Worm (Caenorhabditis elegans) whole organism, L3 larva: ENCODE results near the gene skpo-2.

Experiments
- R02D3.7 ChIP-seq: fragments of 150-350 bp; optimal IDR thresholded peaks from 2 replicates; lab custom pipeline; 2014; ENCODE audit warnings: missing biosample characterization, missing genetic modification characterization
- ZK546.5 ChIP-seq: sonication (generic microtip); optimal IDR thresholded peaks from 2 replicates; lab custom pipeline; 2017; ENCODE audit warnings: missing biosample characterization, missing genetic modification characterization
- aly-2 ChIP-seq: fragments of 150-350 bp; optimal IDR thresholded peaks from 2 replicates; lab custom pipeline; 2014; ENCODE audit warnings: missing biosample characterization, missing genetic modification characterization
- ama-1 ChIP-seq: fragments of 150-350 bp; optimal IDR thresholded peaks from 2 replicates; lab custom pipeline; 2018
- ceh-16 ChIP-seq: sonication (generic microtip); optimal IDR thresholded peaks from 2 replicates; lab custom pipeline; 2017; ENCODE audit warnings: missing biosample characterization, missing genetic modification characterization
- ceh-82 ChIP-seq: fragments of 150-350 bp; optimal IDR thresholded peaks from 2 replicates; lab custom pipeline; 2014; ENCODE audit warnings: missing biosample characterization, missing genetic modification characterization
- daf-12 ChIP-seq: fragments of 150-350 bp; optimal IDR thresholded peaks from 2 replicates; lab custom pipeline; 2014; ENCODE audit warnings: missing biosample characterization, missing genetic modification reagents, missing genetic modification characterization
- egl-27 ChIP-seq: sonication (generic microtip); optimal IDR thresholded peaks from 4 replicates; lab custom pipeline; 2017; ENCODE audit warnings: missing biosample characterization, missing genetic modification reagents, missing genetic modification characterization
- elt-1 ChIP-seq: fragments of 150-350 bp; optimal IDR thresholded peaks from 2 replicates; lab custom pipeline; 2014; ENCODE audit warnings: missing biosample characterization, missing genetic modification characterization
- elt-2 ChIP-seq: sonication (generic microtip); optimal IDR thresholded peaks from 2 replicates; lab custom pipeline; 2016; ENCODE audit warnings: missing genetic modification reagents, mild to moderate bottlenecking, missing genetic modification characterization, missing compliant biosample characterization
- elt-3 ChIP-seq, 3 experiments: fragments of 150-350 bp in 1 of 3; sonication (generic microtip) in 2 of 3; optimal IDR thresholded peaks; 2 replicates in 2 of 3; 4 replicates in 1 of 3; lab custom pipeline; 2014 to 2017; ENCODE audit warnings: missing biosample characterization in 3 of 3, missing genetic modification characterization in 3 of 3
- eor-1 ChIP-seq, 2 experiments: fragments of 150-350 bp; optimal IDR thresholded peaks; 2 replicates each; lab custom pipeline; 2014 to 2018; ENCODE audit warnings: missing biosample characterization in 2 of 2, missing genetic modification characterization in 2 of 2
- fkh-10 ChIP-seq: sonication (generic microtip); optimal IDR thresholded peaks from 2 replicates; lab custom pipeline; 2017; ENCODE audit warnings: missing biosample characterization, missing genetic modification reagents, missing genetic modification characterization
- fkh-2 ChIP-seq: fragments of 150-350 bp; optimal IDR thresholded peaks from 2 replicates; lab custom pipeline; 2014; ENCODE audit warnings: missing biosample characterization, missing genetic modification reagents, missing genetic modification characterization
- fos-1 ChIP-seq: fragments of 150-350 bp; optimal IDR thresholded peaks from 2 replicates; lab custom pipeline; 2014; ENCODE audit warnings: missing biosample characterization, missing genetic modification characterization
- hmg-11 ChIP-seq: sonication (generic microtip); optimal IDR thresholded peaks from 2 replicates; lab custom pipeline; 2016; ENCODE audit warnings: missing genetic modification characterization, missing compliant biosample characterization
- lin-15B ChIP-seq: fragments of 150-350 bp; optimal IDR thresholded peaks from 2 replicates; lab custom pipeline; 2014; ENCODE audit warnings: missing biosample characterization, missing genetic modification characterization
- lin-39 ChIP-seq: fragments of 150-350 bp; optimal IDR thresholded peaks from 2 replicates; lab custom pipeline; 2018; ENCODE audit warnings: missing biosample characterization, missing genetic modification reagents, missing genetic modification characterization
- lsy-12 ChIP-seq: sonication (generic microtip); optimal IDR thresholded peaks from 2 replicates; lab custom pipeline; 2016; ENCODE audit warnings: mild to moderate bottlenecking, missing genetic modification characterization, missing compliant biosample characterization
- mdl-1 ChIP-seq: fragments of 150-350 bp; optimal IDR thresholded peaks from 2 replicates; lab custom pipeline; 2014; ENCODE audit warnings: missing biosample characterization, missing genetic modification characterization
- nfya-1 ChIP-seq: sonication (generic microtip); optimal IDR thresholded peaks from 2 replicates; lab custom pipeline; 2017; ENCODE audit warnings: missing genetic modification characterization, mild to moderate bottlenecking, missing compliant biosample characterization, antibody characterized with exemption, moderate library complexity; ENCODE audit not compliant: insufficient read depth
- nhr-11 ChIP-seq: fragments of 150-350 bp; optimal IDR thresholded peaks from 2 replicates; lab custom pipeline; 2014; ENCODE audit warnings: missing biosample characterization, missing genetic modification characterization
- nhr-12 ChIP-seq: fragments of 150-350 bp; optimal IDR thresholded peaks from 2 replicates; lab custom pipeline; 2014; ENCODE audit warnings: missing biosample characterization, missing genetic modification characterization
- nhr-23 ChIP-seq: fragments of 150-350 bp; optimal IDR thresholded peaks from 2 replicates; lab custom pipeline; 2014; ENCODE audit warnings: missing biosample characterization, missing genetic modification reagents, missing genetic modification characterization
- nhr-237 ChIP-seq: fragments of 150-350 bp; optimal IDR thresholded peaks from 2 replicates; lab custom pipeline; 2014; ENCODE audit warnings: missing biosample characterization, missing genetic modification characterization
- nhr-25 ChIP-seq: sonication (generic microtip); optimal IDR thresholded peaks from 2 replicates; lab custom pipeline; 2017; ENCODE audit warnings: missing biosample characterization, missing genetic modification characterization
- nhr-28 ChIP-seq: fragments of 150-350 bp; optimal IDR thresholded peaks from 2 replicates; lab custom pipeline; 2014; ENCODE audit warnings: missing biosample characterization, missing genetic modification characterization
- nhr-76 ChIP-seq: fragments of 150-350 bp; sonication (generic microtip); optimal IDR thresholded peaks from 5 replicates; lab custom pipeline; 2014; ENCODE audit warnings: missing biosample characterization, missing genetic modification characterization
- nhr-77 ChIP-seq: fragments of 150-350 bp; optimal IDR thresholded peaks from 2 replicates; lab custom pipeline; 2014; ENCODE audit warnings: missing biosample characterization, missing genetic modification characterization
- pha-4 ChIP-seq: fragments of 150-350 bp; optimal IDR thresholded peaks from 2 replicates; lab custom pipeline; 2014; ENCODE audit warnings: missing biosample characterization, missing genetic modification reagents, missing genetic modification characterization
- pqm-1 ChIP-seq: fragments of 150-350 bp; optimal IDR thresholded peaks from 2 replicates; lab custom pipeline; 2017; ENCODE audit warnings: missing biosample characterization, missing genetic modification characterization, inconsistent platforms
- sea-2 ChIP-seq: fragments of 150-350 bp; sonication (generic microtip); optimal IDR thresholded peaks from 4 replicates; lab custom pipeline; 2014; ENCODE audit warnings: missing biosample characterization, missing genetic modification reagents, missing genetic modification characterization
- skn-1 ChIP-seq: fragments of 150-350 bp; optimal IDR thresholded peaks from 2 replicates; lab custom pipeline; 2014; ENCODE audit warnings: missing biosample characterization, missing genetic modification characterization
- snpc-4 ChIP-seq: fragments of 150-350 bp; optimal IDR thresholded peaks from 2 replicates; lab custom pipeline; 2014; ENCODE audit warnings: missing biosample characterization, missing genetic modification characterization
- tbx-2 ChIP-seq: sonication (generic microtip); optimal IDR thresholded peaks from 2 replicates; lab custom pipeline; 2016; ENCODE audit warnings: mild to moderate bottlenecking, missing genetic modification characterization, missing compliant biosample characterization
- unc-39 ChIP-seq: sonication (generic microtip); optimal IDR thresholded peaks from 4 replicates; lab custom pipeline; 2017; ENCODE audit warnings: missing biosample characterization, missing genetic modification characterization
- zag-1 ChIP-seq: fragments of 150-350 bp; optimal IDR thresholded peaks from 2 replicates; lab custom pipeline; 2014; ENCODE audit warnings: missing biosample characterization, missing genetic modification characterization
- ztf-11 ChIP-seq: fragments of 150-350 bp; optimal IDR thresholded peaks from 2 replicates; lab custom pipeline; 2014; ENCODE audit warnings: missing biosample characterization, missing genetic modification characterization

skpo-2 gene

ce11 chrII:3476536-3476935 lies 40.2 kb upstream of the skpo-2 start:
- TF ChIP-seq nhr-12 (tag; lab: Kevin White, UChicago) (no peak), nhr-11 (tag; lab: Kevin White, UChicago) (no peak), pqm-1 (tag; lab: Kevin White, UChicago) (no peak), eor-1 (tag; optimal IDR thresholded peaks at IDR 0.05; lab: Kevin White, UChicago) (no peak)

- TF ChIP-seq fkh-2 (tag; lab: Kevin White, UChicago) (no peak), aly-2 (tag; lab: Kevin White, UChicago) (no peak), lin-15B (tag; lab: Kevin White, UChicago) (no peak), unc-39 (tag; lab: Kevin White, UChicago) (no peak), fkh-10 (GFP tag; lab: Kevin White, UChicago) (no peak), daf-12 (tag; lab: Kevin White, UChicago) (no peak), ceh-16 (no peak), R02D3.7 (tag; lab: Kevin White, UChicago) (no peak), eor-1 (tag; optimal IDR thresholded peaks at IDR 0.05; lab: Kevin White, UChicago) (no peak), nhr-237 (no peak), ama-1 (no peak), ZK546.5 (tag; lab: Kevin White, UChicago) (no peak), nhr-77 (no peak), nhr-23 (tag; lab: Kevin White, UChicago) (no peak), elt-2 (no peak), nhr-12 (tag; lab: Kevin White, UChicago) (no peak), egl-27 (tag; lab: Kevin White, UChicago) (no peak), mdl-1 (tag; lab: Kevin White, UChicago) (no peak), skn-1 (tag; lab: Kevin White, UChicago) (no peak)
Observed at ce11 chrII:3473744-3474143, 37.4 kb upstream of the skpo-2 start, which contains the start of gene sdz-32. Gene sdz-32, plus strand, starts transcription at chrII:3474044.

ce11 chrII:3472817-3473216 lies 36.5 kb upstream of the skpo-2 start, which contains the start of gene Y49F6B.6:
Gene Y49F6B.6, plus strand, starts transcription at chrII:3473117.
- TF ChIP-seq nhr-11 (tag; lab: Kevin White, UChicago) (no peak), ztf-11 (tag; lab: Kevin White, UChicago) (no peak), lin-39 (tag; lab: Kevin White, UChicago) (no peak), eor-1 (tag; optimal IDR thresholded peaks at IDR 0.05; lab: Kevin White, UChicago) (no peak), pha-4 (no peak), nhr-237 (no peak), nhr-28 (tag; lab: Kevin White, UChicago) (no peak), nhr-76 (tag; lab: Kevin White, UChicago) (no peak), mdl-1 (tag; lab: Kevin White, UChicago) (no peak), nfya-1 (tag; lab: Kevin White, UChicago) (no peak), tbx-2 (tag; lab: Kevin White, UChicago) (no peak), nhr-77 (no peak), sea-2 (GFP tag; lab: Kevin White, UChicago) (no peak), elt-3 (tag; optimal IDR thresholded peaks at IDR 0.05; lab: Kevin White, UChicago) (no peak), ceh-82 (tag; lab: Kevin White, UChicago) (no peak), unc-39 (tag; lab: Kevin White, UChicago) (no peak), nhr-25 (tag; lab: Kevin White, UChicago) (no peak), fos-1 (tag; lab: Kevin White, UChicago) (no peak), zag-1 (tag; lab: Kevin White, UChicago) (no peak), fkh-2 (tag; lab: Kevin White, UChicago) (no peak)

- no peak for TF ChIP-seq snpc-4
- no peak for TF ChIP-seq daf-12 (tag; lab: Kevin White, UChicago)
- no peak for TF ChIP-seq fos-1 (tag; lab: Kevin White, UChicago)
- no peak for TF ChIP-seq fkh-10 (GFP tag; lab: Kevin White, UChicago)
- no peak for TF ChIP-seq nfya-1 (tag; lab: Kevin White, UChicago)
- TF ChIP-seq sea-2 (GFP tag; lab: Kevin White, UChicago) = no peak
- TF ChIP-seq elt-2 = no peak
- TF ChIP-seq elt-1 (tag; lab: Kevin White, UChicago) = no peak
- no peak for TF ChIP-seq nhr-23 (tag; lab: Kevin White, UChicago)
- no peak for TF ChIP-seq hmg-11 (tag; lab: Kevin White, UChicago)
- TF ChIP-seq aly-2 (tag; lab: Kevin White, UChicago) = no peak
- TF ChIP-seq lsy-12 = no peak
- TF ChIP-seq nhr-77 = no peak
- no peak for TF ChIP-seq mdl-1 (tag; lab: Kevin White, UChicago)
- no peak for TF ChIP-seq nhr-28 (tag; lab: Kevin White, UChicago)
Observed at ce11 chrII:3472316-3472715, 36.0 kb upstream of the skpo-2 start, which contains the start of gene Y49F6B.12. Gene Y49F6B.12, minus strand, starts transcription at chrII:3472416.
